Fruit fly (Drosophila melanogaster) S2 (cell line): ENCODE results near the gene CG9886.

Experiments used
- CG8478 ChIP-seq: fragments of >200 bp; optimal IDR thresholded peaks from 2 replicates; lab custom pipeline; 2018
- CTCF ChIP-seq, 2 experiments: fragments of >200 bp; optimal IDR thresholded peaks; 2 replicates each; lab custom pipeline; 2018

DNA sequence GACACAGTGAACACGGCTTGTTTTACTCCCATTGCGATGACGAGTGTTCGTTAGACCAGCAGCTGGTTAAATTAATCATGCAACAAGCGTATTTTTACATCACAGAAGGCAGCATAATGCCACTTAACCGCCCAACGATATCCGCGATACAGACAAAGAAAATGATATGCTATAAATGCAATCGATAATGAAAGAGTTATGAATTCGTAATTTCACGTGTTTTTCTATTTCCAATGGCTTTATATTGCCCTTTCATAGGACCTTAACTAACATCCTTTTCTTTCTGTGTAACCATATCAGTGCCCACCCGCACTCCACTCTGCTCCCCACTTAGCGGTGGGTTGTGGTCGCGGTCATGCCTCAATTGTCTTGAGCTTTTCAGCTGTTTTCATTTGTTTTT lies 7.5 kb upstream of the CG9886 start:
- TF ChIP-seq CTCF (optimal IDR thresholded peaks at IDR 0.05; lab: Kevin White, UChicago) = no peak
- no peak for TF ChIP-seq CG8478 (lab: Kevin White, UChicago)
